Worm (Caenorhabditis elegans) whole organism, late embryonic: ENCODE measurements around the gene srab-2.
A peak's percentile ranks its signal among the peaks of the same experiment; 100 is the strongest.
"Not testable (repeated sequence)": the region's sequence is repeated elsewhere in the genome, so short reads cannot be mapped to it uniquely, and the experiment has no call there.

Experiments used
- F13H6.1 ChIP-seq: sonication (generic microtip); optimal IDR thresholded peaks from 2 replicates; lab custom pipeline; 2016; ENCODE audit warnings: missing genetic modification characterization, missing compliant biosample characterization
- T23F11.4 ChIP-seq: fragments of 200-800 bp; sonication (Bioruptor generic); optimal IDR thresholded peaks from 2 replicates; lab custom pipeline; 2018; ENCODE audit warnings: mild to moderate bottlenecking, missing genetic modification characterization, missing compliant biosample characterization
- Y22D7AL.16 ChIP-seq: sonication (generic microtip); optimal IDR thresholded peaks from 2 replicates; lab custom pipeline; 2016; ENCODE audit warnings: missing genetic modification characterization, missing compliant biosample characterization
- ama-1 ChIP-seq: fragments of 150-350 bp; optimal IDR thresholded peaks from 2 replicates; lab custom pipeline; 2014
- ceh-14 ChIP-seq: sonication (generic microtip); optimal IDR thresholded peaks from 2 replicates; lab custom pipeline; 2016; ENCODE audit warnings: missing genotype, missing genetic modification characterization, missing compliant biosample characterization
- ceh-18 ChIP-seq: sonication (generic microtip); optimal IDR thresholded peaks from 2 replicates; lab custom pipeline; 2016; ENCODE audit warnings: missing genetic modification characterization, missing compliant biosample characterization
- ceh-24 ChIP-seq: sonication (generic microtip); optimal IDR thresholded peaks from 2 replicates; lab custom pipeline; 2016; ENCODE audit warnings: mild to moderate bottlenecking, missing genetic modification characterization, missing compliant biosample characterization
- ceh-30 ChIP-seq: fragments of 150-350 bp; optimal IDR thresholded peaks from 2 replicates; lab custom pipeline; 2014; ENCODE audit warnings: missing biosample characterization, missing genetic modification characterization
- ceh-34 ChIP-seq: sonication (generic microtip); optimal IDR thresholded peaks from 2 replicates; lab custom pipeline; 2016; ENCODE audit warnings: mild to moderate bottlenecking, missing genetic modification characterization, missing compliant biosample characterization
- ceh-45 ChIP-seq: fragments of 200-800 bp; sonication (Bioruptor generic); IDR thresholded peaks from 2 replicates; pipeline ENCODE4 v1.3.6; 2022; ENCODE audit warnings: missing genetic modification reagents, missing genetic modification characterization, missing compliant biosample characterization
- ceh-48 ChIP-seq: sonication (generic microtip); optimal IDR thresholded peaks from 2 replicates; lab custom pipeline; 2016; ENCODE audit warnings: missing genetic modification characterization, inconsistent platforms, missing compliant biosample characterization
- gmeb-2 ChIP-seq: sonication (generic microtip); optimal IDR thresholded peaks from 2 replicates; lab custom pipeline; 2016; ENCODE audit warnings: missing genetic modification characterization, inconsistent platforms, missing compliant biosample characterization
- hlh-8 ChIP-seq: sonication (generic microtip); optimal IDR thresholded peaks from 2 replicates; lab custom pipeline; 2016; ENCODE audit warnings: missing genotype, missing genetic modification characterization, missing compliant biosample characterization
- nfya-1 ChIP-seq: sonication (generic microtip); optimal IDR thresholded peaks from 2 replicates; lab custom pipeline; 2017; ENCODE audit warnings: missing genetic modification characterization, mild to moderate bottlenecking, missing compliant biosample characterization, antibody characterized with exemption, moderate library complexity
- nhr-232 ChIP-seq: sonication (generic microtip); optimal IDR thresholded peaks from 2 replicates; lab custom pipeline; 2016; ENCODE audit warnings: missing genetic modification characterization, missing compliant biosample characterization
- npax-4 ChIP-seq: sonication (generic microtip); optimal IDR thresholded peaks from 2 replicates; lab custom pipeline; 2016; ENCODE audit warnings: missing genetic modification characterization, missing compliant biosample characterization
- odd-2 ChIP-seq: sonication (generic microtip); optimal IDR thresholded peaks from 2 replicates; lab custom pipeline; 2017; ENCODE audit warnings: antibody characterized with exemption, mild to moderate bottlenecking, missing genetic modification characterization, missing compliant biosample characterization
- rnt-1 ChIP-seq: sonication (generic microtip); optimal IDR thresholded peaks from 2 replicates; lab custom pipeline; 2016; ENCODE audit warnings: missing genetic modification characterization, missing compliant biosample characterization
- sox-2 ChIP-seq: fragments of 200-800 bp; sonication (Bioruptor generic); IDR thresholded peaks from 2 replicates; pipeline ENCODE4 v1.3.6; 2022; ENCODE audit warnings: missing genetic modification reagents, missing genetic modification characterization, missing compliant biosample characterization
- sox-4 ChIP-seq: sonication (generic microtip); optimal IDR thresholded peaks from 2 replicates; lab custom pipeline; 2017; ENCODE audit warnings: mild to moderate bottlenecking, missing genetic modification characterization, inconsistent platforms, missing compliant biosample characterization
- syd-9 ChIP-seq: sonication (generic microtip); optimal IDR thresholded peaks from 2 replicates; lab custom pipeline; 2016; ENCODE audit warnings: mild to moderate bottlenecking, missing genetic modification characterization, moderate library complexity, missing compliant biosample characterization
- unc-3 ChIP-seq, 2 experiments: fragments of 200-800 bp in 1 of 2; sonication (Bioruptor generic) in 1 of 2; sonication (generic microtip) in 1 of 2; conservative IDR thresholded peaks in 1 of 2; optimal IDR thresholded peaks in 1 of 2; 2 replicates each; pipeline versions ENCODE4 v1.3.6 to Lab custom; 2016 to 2022; ENCODE audit warnings: missing compliant biosample characterization in 2 of 2, missing genetic modification characterization in 2 of 2, missing genetic modification reagents in 1 of 2
- unc-42 ChIP-seq: sonication (generic microtip); optimal IDR thresholded peaks from 2 replicates; lab custom pipeline; 2016; ENCODE audit warnings: missing genotype, missing genetic modification characterization, missing compliant biosample characterization
- unc-55 ChIP-seq: sonication (generic microtip); optimal IDR thresholded peaks from 2 replicates; lab custom pipeline; 2017; ENCODE audit warnings: missing biosample characterization, missing genetic modification reagents, missing genetic modification characterization
- unc-86 ChIP-seq: sonication (generic microtip); optimal IDR thresholded peaks from 2 replicates; lab custom pipeline; 2016; ENCODE audit warnings: missing genetic modification characterization, missing compliant biosample characterization

Gene srab-2

ce11 chrV:5090386-5090785, 14.4 kb downstream of the srab-2 start:
- TF ChIP-seq ceh-48 (tag; lab: Kevin White, UChicago) (no peak), unc-42 (tag; lab: Kevin White, UChicago) (peak; percentile 1)

ce11 chrV:5089497-5090134, 15.2 kb downstream of the srab-2 start, which contains the start of gene glb-32:
Gene glb-32, minus strand, starts transcription at chrV:5089547.
- TF ChIP-seq ama-1 (no peak), unc-86 (tag; lab: Kevin White, UChicago) (no peak), ceh-30 (tag; lab: Kevin White, UChicago) (no peak)
- TF ChIP-seq, all 69 proteins: peak for 0

- TF ChIP-seq sox-2 (GFP tag; lab: Robert Waterston, UW) (no peak), T23F11.4 (no peak), odd-2 (tag; lab: Kevin White, UChicago) (no peak), ceh-14 (tag; lab: Kevin White, UChicago) (no peak), unc-42 (tag; lab: Kevin White, UChicago) (peak; percentile 55)
Measured at ce11 chrV:5088311-5088710, 16.5 kb downstream of the srab-2 start.

ce11 chrV:5086919-5087404, 17.9 kb downstream of the srab-2 start, which contains the start of gene Y58A7A.5:
Gene Y58A7A.5, minus strand, starts transcription at chrV:5086969.
- TF ChIP-seq gmeb-2 (tag; lab: Kevin White, UChicago) (no peak), ceh-34 (tag; lab: Kevin White, UChicago) (no peak)
- TF ChIP-seq, all 69 proteins: peak for 0

ce11 chrV:5084957-5085465, 19.8 kb downstream of the srab-2 start, which contains the start of gene Y58A7A.4:
Gene Y58A7A.4, minus strand, starts transcription at chrV:5085007.
- TF ChIP-seq ceh-24 (tag; lab: Kevin White, UChicago), result no peak
- no peak for TF ChIP-seq nhr-232
- TF ChIP-seq Y22D7AL.16 (tag; lab: Kevin White, UChicago), result no peak
- no peak for TF ChIP-seq rnt-1 (tag; lab: Kevin White, UChicago)
- no peak for TF ChIP-seq ama-1
- TF ChIP-seq npax-4 (tag; lab: Kevin White, UChicago), result no peak
- TF ChIP-seq syd-9 (tag; lab: Kevin White, UChicago), result no peak
- no peak for TF ChIP-seq unc-55 (GFP tag; lab: Kevin White, UChicago)
- no peak for TF ChIP-seq ceh-18 (tag; lab: Kevin White, UChicago)
- no peak for TF ChIP-seq F13H6.1
- no peak for TF ChIP-seq hlh-8 (tag; lab: Kevin White, UChicago)
- no peak for TF ChIP-seq sox-4

- TF ChIP-seq ceh-18 (tag; lab: Kevin White, UChicago) (no peak), nfya-1 (tag; lab: Kevin White, UChicago) (peak; percentile 20), hlh-8 (tag; lab: Kevin White, UChicago) (no peak)
Measured at ce11 chrV:5080853-5081338, 23.9 kb downstream of the srab-2 start, which contains the start of gene Y58A7A.3. Gene Y58A7A.3, minus strand, starts transcription at chrV:5080903.

ce11 chrV:5075343-5075742, 29.5 kb downstream of the srab-2 start:
- peak; percentile 84 for TF ChIP-seq ceh-45 (GFP tag; lab: Robert Waterston, UW)
- 0 out of 2 replicates have a peak, but pooled peaks have one; percentile 40 for TF ChIP-seq sox-2 (GFP tag; lab: Robert Waterston, UW)
- peak; percentile 60 for TF ChIP-seq unc-3 (GFP tag; conservative IDR thresholded peaks at IDR 0.05; lab: Robert Waterston, UW)
- TF ChIP-seq unc-3 (tag; optimal IDR thresholded peaks at IDR 0.05; lab: Kevin White, UChicago), result not testable (repeated sequence)
